Worm (Caenorhabditis elegans) whole organism, late embryonic: ENCODE measurements around the gene F47H4.2.

Experiments
- K09A11.1 ChIP-seq: sonication (generic microtip); optimal IDR thresholded peaks from 2 replicates; lab custom pipeline; 2017; ENCODE audit warnings: antibody characterized with exemption, mild to moderate bottlenecking, missing genetic modification characterization, missing compliant biosample characterization; ENCODE audit not compliant: insufficient read depth
- ama-1 ChIP-seq: fragments of 150-350 bp; optimal IDR thresholded peaks from 2 replicates; lab custom pipeline; 2014
- ceh-14 ChIP-seq: sonication (generic microtip); optimal IDR thresholded peaks from 2 replicates; lab custom pipeline; 2016; ENCODE audit warnings: missing genotype, missing genetic modification characterization, missing compliant biosample characterization
- ceh-18 ChIP-seq: sonication (generic microtip); optimal IDR thresholded peaks from 2 replicates; lab custom pipeline; 2016; ENCODE audit warnings: missing genetic modification characterization, missing compliant biosample characterization
- ceh-19 ChIP-seq: fragments of 200-800 bp; sonication (Bioruptor generic); optimal IDR thresholded peaks from 2 replicates; lab custom pipeline; 2018; ENCODE audit warnings: mild to moderate bottlenecking, missing genetic modification characterization, missing compliant biosample characterization
- ceh-34 ChIP-seq: sonication (generic microtip); optimal IDR thresholded peaks from 2 replicates; lab custom pipeline; 2016; ENCODE audit warnings: mild to moderate bottlenecking, missing genetic modification characterization, missing compliant biosample characterization
- dve-1 ChIP-seq: sonication (generic microtip); optimal IDR thresholded peaks from 2 replicates; lab custom pipeline; 2017; ENCODE audit warnings: antibody characterized with exemption, mild to moderate bottlenecking, missing genetic modification characterization, missing compliant biosample characterization
- ets-4 ChIP-seq: sonication (generic microtip); optimal IDR thresholded peaks from 2 replicates; lab custom pipeline; 2016; ENCODE audit warnings: missing genetic modification characterization, missing compliant biosample characterization
- lim-6 ChIP-seq: sonication (generic microtip); optimal IDR thresholded peaks from 2 replicates; lab custom pipeline; 2016; ENCODE audit warnings: missing genetic modification characterization, missing compliant biosample characterization
- lin-11 ChIP-seq: fragments of 200-800 bp; sonication (Bioruptor generic); optimal IDR thresholded peaks from 2 replicates; lab custom pipeline; 2018; ENCODE audit warnings: mild to moderate bottlenecking, missing genetic modification characterization, missing compliant biosample characterization
- pros-1 ChIP-seq: fragments of 150-350 bp; optimal IDR thresholded peaks from 2 replicates; lab custom pipeline; 2014; ENCODE audit warnings: missing biosample characterization, missing genetic modification reagents, missing genetic modification characterization
- ref-2 ChIP-seq: sonication (generic microtip); optimal IDR thresholded peaks from 2 replicates; lab custom pipeline; 2016; ENCODE audit warnings: missing genetic modification characterization, missing compliant biosample characterization
- rnt-1 ChIP-seq: sonication (generic microtip); optimal IDR thresholded peaks from 2 replicates; lab custom pipeline; 2016; ENCODE audit warnings: missing genetic modification characterization, missing compliant biosample characterization
- tbx-2 ChIP-seq: sonication (generic microtip); optimal IDR thresholded peaks from 2 replicates; lab custom pipeline; 2016; ENCODE audit warnings: missing genetic modification characterization, missing compliant biosample characterization
- unc-42 ChIP-seq: sonication (generic microtip); optimal IDR thresholded peaks from 2 replicates; lab custom pipeline; 2016; ENCODE audit warnings: missing genotype, missing genetic modification characterization, missing compliant biosample characterization
- unc-55 ChIP-seq: sonication (generic microtip); optimal IDR thresholded peaks from 2 replicates; lab custom pipeline; 2017; ENCODE audit warnings: missing biosample characterization, missing genetic modification reagents, missing genetic modification characterization

Gene F47H4.2

ce11 chrV:17395374-17395773, 42.3 kb downstream of the F47H4.2 start, which contains the start of gene srh-120:
srh-120 (plus strand) TSS chrV:17395674.
- no peak for TF ChIP-seq ceh-19 (GFP tag; lab: Kevin White, UChicago)
- no peak for TF ChIP-seq ceh-18 (tag; lab: Kevin White, UChicago)
- no peak for TF ChIP-seq ama-1
- no peak for TF ChIP-seq lim-6
- TF ChIP-seq ets-4 (tag; lab: Kevin White, UChicago) = no peak
- no peak for TF ChIP-seq unc-42 (tag; lab: Kevin White, UChicago)
- TF ChIP-seq ceh-34 = no peak
- TF ChIP-seq dve-1 (tag; lab: Kevin White, UChicago) = no peak
- TF ChIP-seq ref-2 (tag; lab: Kevin White, UChicago) = no peak
- TF ChIP-seq tbx-2 = no peak
- no peak for TF ChIP-seq pros-1 (tag; lab: Kevin White, UChicago)
- TF ChIP-seq rnt-1 (tag; lab: Kevin White, UChicago) = no peak
- no peak for TF ChIP-seq K09A11.1 (tag; lab: Kevin White, UChicago)
- no peak for TF ChIP-seq unc-55 (GFP tag; lab: Kevin White, UChicago)
- TF ChIP-seq lin-11 (tag; lab: Kevin White, UChicago) = no peak
- no peak for TF ChIP-seq ceh-14 (tag; lab: Kevin White, UChicago)
